Fruit fly (Drosophila melanogaster) whole organism, embryonic: ENCODE measurements around the gene zuc.

Source experiments
- Bgb ChIP-seq: fragments of 200-800 bp; sonication (Bioruptor generic); IDR thresholded peaks from 2 replicates; pipeline ENCODE4 v1.3.6; 2022; ENCODE audit warnings: missing biosample characterization, missing genetic modification characterization; ENCODE audit not compliant: partially characterized antibody
- CG14710 ChIP-seq: fragments of 200-800 bp; sonication (Bioruptor generic); optimal IDR thresholded peaks from 3 replicates; lab custom pipeline; 2019; ENCODE audit warnings: missing biosample characterization, mild to moderate bottlenecking, missing genetic modification characterization, moderate library complexity
- CG15479 ChIP-seq: fragments of 200-800 bp; sonication (Bioruptor generic); optimal IDR thresholded peaks from 3 replicates; lab custom pipeline; 2019; ENCODE audit warnings: missing biosample characterization, mild to moderate bottlenecking, missing genetic modification characterization, moderate library complexity
- CG1603 ChIP-seq: fragments of 200-800 bp; sonication (Bioruptor generic); optimal IDR thresholded peaks from 2 replicates; lab custom pipeline; 2019; ENCODE audit warnings: missing biosample characterization, mild to moderate bottlenecking, missing genetic modification characterization, moderate library complexity
- CG17385 ChIP-seq: fragments of 200-800 bp; sonication (Bioruptor generic); optimal IDR thresholded peaks from 3 replicates; lab custom pipeline; 2018; ENCODE audit warnings: missing biosample characterization, mild to moderate bottlenecking, missing genetic modification characterization
- CG2199 ChIP-seq: fragments of 200-800 bp; sonication (Bioruptor generic); IDR thresholded peaks from 3 replicates; pipeline ENCODE4 v1.3.6; 2022; ENCODE audit warnings: missing biosample characterization, missing genetic modification characterization
- CG4707 ChIP-seq: fragments of 200-800 bp; sonication (Bioruptor generic); optimal IDR thresholded peaks from 2 replicates; lab custom pipeline; 2018; ENCODE audit warnings: missing biosample characterization, mild to moderate bottlenecking, missing genetic modification characterization, moderate library complexity
- CG4854 ChIP-seq: fragments of 200-800 bp; sonication (Bioruptor generic); optimal IDR thresholded peaks from 2 replicates; lab custom pipeline; 2016; ENCODE audit warnings: missing biosample characterization, missing genetic modification characterization, inconsistent platforms
- CG6654 ChIP-seq: fragments of 200-800 bp; sonication (Bioruptor generic); optimal IDR thresholded peaks from 2 replicates; lab custom pipeline; 2017; ENCODE audit warnings: missing biosample characterization, mild to moderate bottlenecking, missing genetic modification characterization
- CG6765 ChIP-seq: fragments of 200-800 bp; sonication (Bioruptor generic); optimal IDR thresholded peaks from 3 replicates; lab custom pipeline; 2017; ENCODE audit warnings: missing biosample characterization, mild to moderate bottlenecking, missing genetic modification characterization
- CG6813 ChIP-seq: fragments of 200-800 bp; sonication (Bioruptor generic); optimal IDR thresholded peaks from 2 replicates; lab custom pipeline; 2017; ENCODE audit warnings: missing biosample characterization, missing genetic modification characterization, mild to moderate bottlenecking, moderate library complexity, missing genetic modification reagents
- CG7786 ChIP-seq: fragments of 200-800 bp; sonication (Bioruptor generic); optimal IDR thresholded peaks from 2 replicates; lab custom pipeline; 2016; ENCODE audit warnings: missing biosample characterization, missing genetic modification characterization
- CG8290 ChIP-seq, 3 experiments: fragments of 200-800 bp; sonication (Bioruptor generic); optimal IDR thresholded peaks; 2 replicates each; lab custom pipeline; 2016 to 2019; ENCODE audit warnings: missing biosample characterization in 3 of 3, missing genetic modification characterization in 3 of 3, mild to moderate bottlenecking in 2 of 3, moderate library complexity in 1 of 3
- CG9817 ChIP-seq: fragments of 200-800 bp; sonication (Bioruptor generic); optimal IDR thresholded peaks from 2 replicates; lab custom pipeline; 2018; ENCODE audit warnings: missing biosample characterization, mild to moderate bottlenecking, missing genetic modification characterization, moderate library complexity
- CTCF ChIP-seq: fragments of 200-800 bp; sonication (Bioruptor generic); optimal IDR thresholded peaks from 2 replicates; lab custom pipeline; 2017; ENCODE audit warnings: missing biosample characterization, mild to moderate bottlenecking, missing genetic modification characterization, moderate library complexity
- Camta ChIP-seq: fragments of 200-800 bp; sonication (Bioruptor generic); optimal IDR thresholded peaks from 2 replicates; lab custom pipeline; 2016; ENCODE audit warnings: missing biosample characterization, missing genetic modification characterization
- CoRest ChIP-seq: fragments of 200-800 bp; sonication (Bioruptor generic); optimal IDR thresholded peaks from 3 replicates; lab custom pipeline; 2018; ENCODE audit warnings: missing biosample characterization, mild to moderate bottlenecking, missing genetic modification characterization, moderate library complexity
- Dek ChIP-seq: fragments of 200-800 bp; sonication (Bioruptor generic); optimal IDR thresholded peaks from 3 replicates; lab custom pipeline; 2019; ENCODE audit warnings: missing biosample characterization, mild to moderate bottlenecking, missing genetic modification characterization, moderate library complexity
- Dip2 ChIP-seq: fragments of 200-800 bp; sonication (Bioruptor generic); IDR thresholded peaks from 2 replicates; pipeline ENCODE4 v1.3.6; 2022; ENCODE audit warnings: missing biosample characterization, missing genetic modification characterization
- Dp ChIP-seq: fragments of 200-800 bp; sonication (Bioruptor generic); optimal IDR thresholded peaks from 2 replicates; lab custom pipeline; 2018; ENCODE audit warnings: missing biosample characterization, mild to moderate bottlenecking, missing genetic modification characterization, moderate library complexity
- E2f2 ChIP-seq: fragments of 200-800 bp; sonication (Bioruptor generic); IDR thresholded peaks from 2 replicates; pipeline ENCODE4 v1.3.6; 2022; ENCODE audit warnings: missing biosample characterization, missing genetic modification characterization
- Elba2 ChIP-seq: fragments of 200-800 bp; sonication (Bioruptor generic); optimal IDR thresholded peaks from 3 replicates; lab custom pipeline; 2016; ENCODE audit warnings: missing biosample characterization, missing genetic modification characterization
- Ets65A ChIP-seq: fragments of 200-800 bp; sonication (Bioruptor generic); peaks from one replicate; lab custom pipeline; 2016; ENCODE audit warnings: missing biosample characterization, missing genetic modification characterization
- Jarid2 ChIP-seq: fragments of 200-800 bp; sonication (Bioruptor generic); optimal IDR thresholded peaks from 3 replicates; lab custom pipeline; 2017; ENCODE audit warnings: mild to moderate bottlenecking, missing biosample characterization, missing genetic modification reagents, missing genetic modification characterization
- Med ChIP-seq: fragments of 200-800 bp; sonication (Bioruptor generic); peaks from one replicate; lab custom pipeline; 2016; ENCODE audit warnings: missing biosample characterization, missing genetic modification characterization, mild to moderate bottlenecking, inconsistent platforms, moderate library complexity
- Myb ChIP-seq: fragments of 200-800 bp; sonication (Bioruptor generic); optimal IDR thresholded peaks from 2 replicates; lab custom pipeline; 2016; ENCODE audit warnings: missing biosample characterization, missing genetic modification characterization
- NfI ChIP-seq: fragments of 200-800 bp; sonication (Bioruptor generic); optimal IDR thresholded peaks from 3 replicates; lab custom pipeline; 2018; ENCODE audit warnings: missing biosample characterization, mild to moderate bottlenecking, missing genetic modification characterization, moderate library complexity
- Opbp ChIP-seq: fragments of 200-800 bp; sonication (Bioruptor generic); IDR thresholded peaks from 3 replicates; pipeline ENCODE4 v1.3.6; 2022; ENCODE audit warnings: missing biosample characterization, missing genetic modification characterization; ENCODE audit not compliant: partially characterized antibody
- Poxn ChIP-seq: fragments of 200-800 bp; sonication (Bioruptor generic); IDR thresholded peaks from 2 replicates; pipeline ENCODE4 v1.3.6; 2022; ENCODE audit warnings: missing biosample characterization, missing genetic modification characterization
- Rfx ChIP-seq: fragments of 200-800 bp; sonication (Bioruptor generic); IDR thresholded peaks from 2 replicates; pipeline ENCODE4 v1.3.6; 2022; ENCODE audit warnings: missing biosample characterization, missing genetic modification characterization
- amos ChIP-seq: fragments of 200-800 bp; sonication (Bioruptor generic); IDR thresholded peaks from 2 replicates; pipeline ENCODE4 v1.3.6; 2022; ENCODE audit warnings: missing biosample characterization, missing genetic modification characterization; ENCODE audit not compliant: partially characterized antibody
- br ChIP-seq: fragments of >200 bp; optimal IDR thresholded peaks from 2 replicates; lab custom pipeline; 2017
- cad ChIP-seq: fragments of >200 bp; optimal IDR thresholded peaks from 2 replicates; lab custom pipeline; 2017; ENCODE audit warnings: missing biosample characterization, missing genetic modification characterization
- chinmo ChIP-seq: fragments of 200-800 bp; sonication (Bioruptor generic); IDR thresholded peaks from 4 replicates; pipeline ENCODE4 v1.3.6; 2022; ENCODE audit warnings: missing biosample characterization, missing genetic modification characterization; ENCODE audit not compliant: partially characterized antibody
- da ChIP-seq: fragments of 200-800 bp; sonication (Bioruptor generic); optimal IDR thresholded peaks from 2 replicates; lab custom pipeline; 2016; ENCODE audit warnings: missing biosample characterization, missing genetic modification characterization
- dmrt99B ChIP-seq: fragments of 200-800 bp; sonication (Bioruptor generic); optimal IDR thresholded peaks from 2 replicates; lab custom pipeline; 2018; ENCODE audit warnings: missing biosample characterization, mild to moderate bottlenecking, missing genetic modification characterization, moderate library complexity
- fd64A ChIP-seq: fragments of 200-800 bp; sonication (Bioruptor generic); optimal IDR thresholded peaks from 3 replicates; lab custom pipeline; 2018; ENCODE audit warnings: missing biosample characterization, mild to moderate bottlenecking, missing genetic modification characterization
- fru ChIP-seq: fragments of >200 bp; optimal IDR thresholded peaks from 2 replicates; lab custom pipeline; 2017
- insv ChIP-seq, 2 experiments: fragments of 200-800 bp; sonication (Bioruptor generic); optimal IDR thresholded peaks; 3 replicates each; lab custom pipeline; 2016 to 2018; ENCODE audit warnings: missing biosample characterization in 2 of 2, missing genetic modification characterization in 2 of 2
- kay ChIP-seq: fragments of 200-800 bp; sonication (Bioruptor generic); optimal IDR thresholded peaks from 2 replicates; lab custom pipeline; 2016; ENCODE audit warnings: missing biosample characterization, missing genetic modification characterization
- knrl ChIP-seq: fragments of 200-800 bp; sonication (Bioruptor generic); IDR thresholded peaks from 3 replicates; pipeline ENCODE4 v1.3.6; 2022; ENCODE audit warnings: missing biosample characterization, missing genetic modification characterization; ENCODE audit not compliant: partially characterized antibody
- luna ChIP-seq: fragments of 200-800 bp; sonication (Bioruptor generic); optimal IDR thresholded peaks from 2 replicates; lab custom pipeline; 2016; ENCODE audit warnings: missing biosample characterization, missing genetic modification characterization
- nerfin-2 ChIP-seq: fragments of 200-800 bp; sonication (Bioruptor generic); IDR thresholded peaks from 2 replicates; pipeline ENCODE4 v1.3.6; 2022; ENCODE audit warnings: missing biosample characterization, missing genetic modification characterization; ENCODE audit not compliant: partially characterized antibody
- pita ChIP-seq: fragments of 200-800 bp; sonication (Bioruptor generic); optimal IDR thresholded peaks from 2 replicates; lab custom pipeline; 2017; ENCODE audit warnings: missing biosample characterization, mild to moderate bottlenecking, missing genetic modification characterization
- run ChIP-seq: fragments of 200-800 bp; sonication (Bioruptor generic); optimal IDR thresholded peaks from 3 replicates; lab custom pipeline; 2018; ENCODE audit warnings: missing biosample characterization, mild to moderate bottlenecking, missing genetic modification characterization
- sima ChIP-seq: fragments of 200-800 bp; sonication (Bioruptor generic); optimal IDR thresholded peaks from 2 replicates; lab custom pipeline; 2016; ENCODE audit warnings: missing biosample characterization, missing genetic modification characterization
- slbo ChIP-seq: fragments of 200-800 bp; sonication (Bioruptor generic); IDR thresholded peaks from 2 replicates; pipeline ENCODE4 v1.3.6; 2022; ENCODE audit warnings: missing biosample characterization, missing genetic modification characterization
- stc ChIP-seq: fragments of 200-800 bp; sonication (Bioruptor generic); IDR thresholded peaks from 2 replicates; pipeline ENCODE4 v1.3.6; 2022; ENCODE audit warnings: missing biosample characterization, missing genetic modification characterization
- stwl ChIP-seq: fragments of 200-800 bp; sonication (Bioruptor generic); optimal IDR thresholded peaks from 3 replicates; lab custom pipeline; 2018; ENCODE audit warnings: missing biosample characterization, mild to moderate bottlenecking, missing genetic modification characterization, moderate library complexity
- tin ChIP-seq: fragments of 200-800 bp; sonication (Bioruptor generic); optimal IDR thresholded peaks from 3 replicates; lab custom pipeline; 2016; ENCODE audit warnings: missing biosample characterization, missing genetic modification characterization
- wek ChIP-seq: fragments of 200-800 bp; sonication (Bioruptor generic); optimal IDR thresholded peaks from 3 replicates; lab custom pipeline; 2018; ENCODE audit warnings: missing biosample characterization, mild to moderate bottlenecking, missing genetic modification characterization, moderate library complexity
- yki ChIP-seq: fragments of >200 bp; optimal IDR thresholded peaks from 3 replicates; lab custom pipeline; 2018
- zen ChIP-seq: fragments of 200-800 bp; sonication (Bioruptor generic); optimal IDR thresholded peaks from 3 replicates; lab custom pipeline; 2018; ENCODE audit warnings: missing biosample characterization, mild to moderate bottlenecking, missing genetic modification characterization, moderate library complexity

The zuc gene

DNA sequence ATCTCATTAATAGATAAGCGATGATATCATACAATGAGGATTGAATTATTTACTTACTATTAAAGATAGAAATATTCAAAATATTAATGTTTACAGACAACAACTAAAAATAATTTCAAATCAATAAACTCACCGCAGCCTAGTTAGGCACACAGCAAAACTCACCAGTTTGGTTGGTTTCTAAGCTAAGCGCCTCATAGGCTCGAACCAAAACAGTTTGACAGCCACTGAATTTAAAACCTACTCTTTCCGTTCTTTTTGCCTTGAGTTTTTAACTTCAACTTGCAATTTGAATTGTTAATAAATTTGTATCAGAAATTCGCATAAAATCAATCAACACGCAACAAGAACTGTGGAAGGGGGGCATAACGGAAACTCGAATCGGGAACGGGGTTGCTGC lies 41.2 kb downstream of the zuc start:
- TF ChIP-seq zen (tag; lab: Kevin White, UChicago) (peak; percentile 30), kay (GFP tag; lab: Kevin White, UChicago) (no peak), Bgb (GFP tag; lab: Robert Waterston, UW) (0 out of 2 replicates have a peak, but pooled peaks have one; percentile 6), slbo (GFP tag; lab: Robert Waterston, UW) (no peak), NfI (peak; percentile 6), CG9817 (tag; lab: Kevin White, UChicago) (peak; percentile 13), Dp (GFP tag; lab: Kevin White, UChicago) (peak; percentile 76), CG6654 (GFP tag; lab: Kevin White, UChicago) (peak; percentile 99), CTCF (peak; percentile 50), wek (GFP tag; lab: Kevin White, UChicago) (no peak), CG4854 (GFP tag; lab: Kevin White, UChicago) (no peak), Dip2 (GFP tag; lab: Robert Waterston, UW) (no peak), stc (GFP tag; lab: Robert Waterston, UW) (no peak), Ets65A (GFP tag; lab: Kevin White, UChicago) (peak; percentile 19), fd64A (no peak), insv (GFP tag; optimal IDR thresholded peaks at IDR 0.05; lab: Kevin White, UChicago) (peak in 1 of 2 experiments; percentile 31), CG4707 (GFP tag; lab: Kevin White, UChicago) (no peak), Dek (tag; lab: Kevin White, UChicago) (no peak), pita (GFP tag; lab: Kevin White, UChicago) (peak; percentile 58), CG1603 (tag; lab: Kevin White, UChicago) (peak; percentile 32), Myb (GFP tag; lab: Kevin White, UChicago) (peak; percentile 26), Elba2 (no peak), CoRest (peak; percentile 5), CG15479 (no peak), Jarid2 (GFP tag; lab: Kevin White, UChicago) (no peak), CG6765 (GFP tag; lab: Kevin White, UChicago) (no peak), Opbp (GFP tag; lab: Robert Waterston, UW) (peak; percentile 21; the same call in 1 of the 3 replicates), dmrt99B (tag; lab: Kevin White, UChicago) (no peak), amos (GFP tag; lab: Robert Waterston, UW) (peak; percentile 24; the same call in 1 of the 2 replicates), CG2199 (GFP tag; lab: Robert Waterston, UW) (0 out of 3 replicates have a peak, but pooled peaks have one; percentile 51), CG8290 (GFP tag; optimal IDR thresholded peaks at IDR 0.05; lab: Kevin White, UChicago) (no peak), CG8290 (tag; optimal IDR thresholded peaks at IDR 0.05; lab: Kevin White, UChicago) (peak in 1 of 2 experiments; percentile 7), chinmo (GFP tag; lab: Robert Waterston, UW) (0 out of 4 replicates have a peak, but pooled peaks have one; percentile 45), run (no peak), knrl (peak; percentile 40), CG7786 (no peak), stwl (tag; lab: Kevin White, UChicago) (peak; percentile 36), cad (GFP tag; lab: Kevin White, UChicago) (peak; percentile 86), E2f2 (peak; percentile 79), Poxn (GFP tag; lab: Robert Waterston, UW) (no peak)
- TF ChIP-seq, all 482 proteins: peak for 22

DNA sequence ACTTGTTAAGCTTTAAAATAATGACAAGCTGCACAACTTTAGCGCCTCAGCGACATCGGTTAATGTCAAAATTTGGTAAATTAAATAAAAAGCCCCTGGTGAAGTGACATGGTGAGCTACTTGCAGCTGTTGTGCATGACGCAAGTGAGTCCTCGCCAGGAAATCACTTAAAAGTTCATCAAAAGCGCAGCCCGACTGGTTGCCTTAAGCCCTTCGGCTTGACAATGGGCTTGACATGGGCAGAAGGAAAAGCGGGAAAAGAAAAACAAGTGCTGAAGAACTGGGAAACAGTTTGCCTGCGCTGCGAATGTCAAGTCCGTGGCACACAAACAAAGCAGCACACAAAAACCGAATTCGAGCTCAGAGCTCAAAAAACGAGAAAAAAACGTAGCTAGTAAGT lies 42.0 kb downstream of the zuc start, which contains the start of gene CG16964:
TSS of gene CG16964 (plus strand) at position 301 of the 400 bp plus-strand sequence.
- TF ChIP-seq br (lab: Kevin White, UChicago) (no peak), Rfx (GFP tag; lab: Robert Waterston, UW) (no peak), zen (tag; lab: Kevin White, UChicago) (no peak), fru (no peak), CG6813 (GFP tag; lab: Kevin White, UChicago) (no peak), da (GFP tag; lab: Kevin White, UChicago) (no peak), Med (no peak), sima (GFP tag; lab: Kevin White, UChicago) (no peak), luna (GFP tag; lab: Kevin White, UChicago) (no peak), CG14710 (tag; lab: Kevin White, UChicago) (no peak), tin (GFP tag; lab: Kevin White, UChicago) (no peak), Camta (GFP tag; lab: Kevin White, UChicago) (no peak), nerfin-2 (no peak), CG17385 (GFP tag; lab: Kevin White, UChicago) (no peak), yki (lab: Kevin White, UChicago) (no peak)
